Fruit fly (Drosophila melanogaster) whole organism, prepupa: ENCODE data around the gene CG34303.

ENCODE experiments used
- CG11902 ChIP-seq: fragments of 200-800 bp; sonication (Bioruptor generic); optimal IDR thresholded peaks from 3 replicates; lab custom pipeline; 2016; ENCODE audit warnings: missing biosample characterization, missing genetic modification characterization
- CG1621 ChIP-seq: fragments of 200-800 bp; sonication (Bioruptor generic); optimal IDR thresholded peaks from 3 replicates; lab custom pipeline; 2018; ENCODE audit warnings: missing biosample characterization, mild to moderate bottlenecking, missing genetic modification characterization
- CG16779 ChIP-seq: fragments of 200-800 bp; sonication (Bioruptor generic); optimal IDR thresholded peaks from 3 replicates; lab custom pipeline; 2017; ENCODE audit warnings: missing biosample characterization, mild to moderate bottlenecking, missing genetic modification characterization
- CG4318 ChIP-seq: fragments of 200-800 bp; sonication (Bioruptor generic); optimal IDR thresholded peaks from 3 replicates; lab custom pipeline; 2017; ENCODE audit warnings: missing biosample characterization, mild to moderate bottlenecking, missing genetic modification characterization
- CG6854 ChIP-seq: fragments of 200-800 bp; sonication (Bioruptor generic); optimal IDR thresholded peaks from 2 replicates; lab custom pipeline; 2017; ENCODE audit warnings: missing biosample characterization, mild to moderate bottlenecking, missing genetic modification characterization
- CG8119 ChIP-seq: fragments of 200-800 bp; sonication (Bioruptor generic); IDR thresholded peaks from 3 replicates; pipeline ENCODE4 v1.3.6; 2022; ENCODE audit warnings: missing biosample characterization, missing genetic modification characterization
- Ets21C ChIP-seq: fragments of 200-800 bp; sonication (Bioruptor generic); optimal IDR thresholded peaks from 3 replicates; lab custom pipeline; 2016; ENCODE audit warnings: missing biosample characterization, missing genetic modification characterization
- Hr39 ChIP-seq: fragments of 200-800 bp; sonication (Bioruptor generic); optimal IDR thresholded peaks from 2 replicates; lab custom pipeline; 2016; ENCODE audit warnings: missing biosample characterization, missing genetic modification characterization
- OdsH ChIP-seq: fragments of 200-800 bp; sonication (Bioruptor generic); optimal IDR thresholded peaks from 3 replicates; lab custom pipeline; 2016; ENCODE audit warnings: missing biosample characterization, missing genetic modification characterization
- acj6 ChIP-seq: fragments of 200-800 bp; sonication (Bioruptor generic); optimal IDR thresholded peaks from 3 replicates; lab custom pipeline; 2016; ENCODE audit warnings: missing biosample characterization, missing genetic modification characterization
- dac ChIP-seq: fragments of 200-800 bp; sonication (Bioruptor generic); optimal IDR thresholded peaks from 2 replicates; lab custom pipeline; 2017; ENCODE audit warnings: missing biosample characterization, mild to moderate bottlenecking, missing genetic modification characterization
- lz ChIP-seq: fragments of 200-800 bp; sonication (Bioruptor generic); optimal IDR thresholded peaks from 3 replicates; lab custom pipeline; 2016; ENCODE audit warnings: missing biosample characterization, missing genetic modification characterization

- TF ChIP-seq CG6854 (GFP tag; lab: Kevin White, UChicago) (no peak), dac (GFP tag; lab: Kevin White, UChicago) (no peak), CG4318 (GFP tag; lab: Kevin White, UChicago) (no peak), OdsH (GFP tag; lab: Kevin White, UChicago) (no peak), Ets21C (no peak), CG1621 (tag; lab: Kevin White, UChicago) (no peak), CG16779 (tag; lab: Kevin White, UChicago) (no peak), acj6 (GFP tag; lab: Kevin White, UChicago) (no peak), lz (GFP tag; lab: Kevin White, UChicago) (no peak), CG8119 (GFP tag; lab: Robert Waterston, UW) (no peak), Hr39 (GFP tag; lab: Kevin White, UChicago) (no peak), CG11902 (GFP tag; lab: Kevin White, UChicago) (no peak)
Observed at dm6 chr3R:10190084-10190782, 38.6 kb upstream of the CG34303 start, which contains the start of gene Syn.
